Fruit fly (Drosophila melanogaster): Measurements from ENCODE around the gene trbd.
A peak's percentile ranks its signal among the peaks of the same experiment; 100 is the strongest.

Gene trbd

DNA sequence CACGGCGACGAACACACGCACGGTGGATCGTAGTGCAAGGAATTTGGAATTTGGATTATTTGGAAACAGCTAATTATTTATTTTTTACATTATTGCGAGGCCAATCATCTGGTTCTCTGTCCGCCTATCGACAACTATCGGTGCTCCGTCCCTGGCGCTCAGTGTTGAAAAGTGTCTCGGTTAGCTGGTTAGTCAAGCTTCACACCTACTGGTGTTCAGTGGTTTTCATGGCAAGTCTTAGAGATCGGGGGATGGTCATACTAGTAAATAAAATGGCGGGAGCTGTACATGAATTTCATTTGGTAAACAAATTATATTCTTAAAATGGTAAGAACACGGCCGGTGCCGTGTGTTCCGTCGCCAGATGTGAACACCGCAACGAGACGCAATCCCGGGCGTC is at the start of gene trbd, which contains the start of gene dmt:
Gene trbd (minus strand): TSS at position 152 of the 400 bp plus-strand sequence.
Gene dmt (plus strand): TSS at position 257 of the 400 bp plus-strand sequence.
- no peak for TF ChIP-seq CG17801 (GFP tag; optimal IDR thresholded peaks at IDR 0.05; ENCODE audit: partially characterized antibody)

DNA sequence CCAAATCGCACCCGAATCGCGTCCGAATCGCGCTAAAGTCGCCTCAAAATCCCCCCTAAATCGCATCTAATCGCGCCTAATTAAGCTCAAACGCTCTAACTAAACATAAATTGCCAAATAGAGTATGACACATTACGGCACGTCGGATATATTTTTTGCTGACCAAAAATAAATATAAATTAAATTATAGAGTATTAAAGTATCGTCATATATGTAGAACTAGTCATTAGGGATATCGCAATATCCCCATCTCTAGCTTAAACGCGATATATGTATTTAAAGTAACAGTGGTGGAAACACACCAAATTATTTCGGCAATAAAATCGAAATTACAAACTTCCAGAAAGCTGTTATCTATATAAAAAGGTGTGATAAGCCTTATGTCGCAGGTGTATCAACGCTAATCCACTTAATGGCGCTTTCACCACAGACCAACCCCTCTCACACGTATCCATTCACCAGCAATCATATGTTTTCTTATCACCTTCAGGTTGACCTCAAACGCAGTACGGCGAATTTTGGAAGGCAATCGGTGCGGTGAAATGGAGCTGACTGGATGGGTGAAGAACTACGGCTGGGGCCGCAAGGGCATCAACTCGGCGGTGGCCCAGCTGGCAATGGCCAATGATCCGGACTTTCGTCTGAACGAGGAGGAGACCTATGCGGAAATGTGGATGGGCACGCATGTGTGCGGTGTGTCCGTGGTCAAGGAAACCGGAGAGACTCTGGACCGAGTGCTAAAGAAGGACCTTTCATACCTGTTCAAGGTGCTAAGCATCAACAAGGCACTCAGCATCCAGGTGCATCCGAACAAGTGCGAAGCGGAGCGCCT is 48.7 kb upstream of the trbd start, which contains the start of gene Mpi:
Gene Mpi (plus strand): TSS at position 263 of the 832 bp plus-strand sequence.
- TF ChIP-seq CG17801 (GFP tag; optimal IDR thresholded peaks at IDR 0.05; ENCODE audit: partially characterized antibody) = peak; percentile 72

DNA sequence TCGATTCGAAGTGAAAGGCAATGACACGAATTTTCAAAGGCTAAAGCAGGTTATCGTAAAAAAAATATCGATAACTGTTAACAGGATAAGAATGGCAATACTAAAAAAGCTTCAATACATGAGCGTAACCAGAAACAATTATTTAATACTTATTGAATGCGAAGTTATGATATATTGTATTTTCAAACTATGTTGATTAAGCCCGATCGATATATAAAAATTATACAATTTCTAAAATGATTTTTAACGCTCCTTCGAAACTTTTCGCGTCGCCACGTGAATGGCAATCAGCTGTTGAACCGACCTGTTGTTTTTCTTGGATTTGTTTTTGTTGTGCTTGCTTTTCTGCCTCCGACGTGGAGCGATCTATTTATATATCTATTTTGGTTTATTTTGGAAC is 45.4 kb upstream of the trbd start, which contains the start of the genes Alg12 and Rpt3R:
Gene Alg12 (plus strand): TSS at position 305 of the 400 bp plus-strand sequence.
Gene Rpt3R (minus strand): TSS at position 324 of the 400 bp plus-strand sequence.
- TF ChIP-seq CG17801 (GFP tag; optimal IDR thresholded peaks at IDR 0.05; ENCODE audit: partially characterized antibody) = no peak

dm6 chr3R:9754487-9754886 is 43.6 kb upstream of the trbd start, which contains the start of gene Tti1:
Gene Tti1, minus strand, starts transcription at chr3R:9754686.
- no peak for TF ChIP-seq CG17801 (GFP tag; optimal IDR thresholded peaks at IDR 0.05; ENCODE audit: partially characterized antibody)

DNA sequence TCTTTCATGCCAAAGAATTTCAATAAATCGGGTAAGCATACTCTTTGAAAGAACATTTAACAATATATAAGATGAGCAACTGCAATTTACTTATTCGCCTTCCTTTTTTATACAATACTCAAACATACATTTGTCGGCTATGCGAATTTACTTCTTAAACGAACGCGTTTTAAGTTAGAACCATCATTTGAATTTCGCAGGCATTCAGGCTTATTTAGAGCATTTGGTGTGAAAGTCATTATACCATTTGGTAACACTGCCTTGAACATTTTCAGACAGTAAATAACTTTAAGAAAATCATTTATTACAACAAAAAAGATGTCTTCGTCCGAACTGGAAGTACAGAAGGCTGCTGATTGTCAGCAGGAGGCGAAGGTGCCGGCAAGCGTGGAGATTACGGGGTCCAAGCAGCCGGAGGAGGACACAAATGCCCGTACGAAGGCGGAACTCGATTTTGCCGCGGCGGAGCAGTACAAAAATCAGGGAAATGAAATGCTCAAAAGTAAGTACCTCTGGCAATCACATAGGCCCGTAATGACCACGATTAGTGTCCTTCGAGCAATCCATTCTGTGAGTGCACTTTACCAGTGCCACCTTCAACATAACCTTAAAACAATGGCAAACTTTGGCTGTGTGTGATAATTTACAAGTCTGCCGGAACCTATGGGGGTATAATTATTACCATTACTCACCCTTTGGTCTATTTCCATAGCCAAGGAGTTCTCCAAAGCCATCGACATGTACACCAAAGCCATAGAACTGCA is 37.2 kb upstream of the trbd start:
- no peak for TF ChIP-seq CG17801 (GFP tag; optimal IDR thresholded peaks at IDR 0.05; ENCODE audit: partially characterized antibody)

DNA sequence ATGACTTTTGCATAAGTTTGCCTTT is 36.9 kb upstream of the trbd start, which contains the start of gene PpD3:
Gene PpD3 (plus strand): TSS at position 1 of the 25 bp plus-strand sequence.
- TF ChIP-seq CG17801 (GFP tag; optimal IDR thresholded peaks at IDR 0.05; ENCODE audit: partially characterized antibody) = no peak

DNA sequence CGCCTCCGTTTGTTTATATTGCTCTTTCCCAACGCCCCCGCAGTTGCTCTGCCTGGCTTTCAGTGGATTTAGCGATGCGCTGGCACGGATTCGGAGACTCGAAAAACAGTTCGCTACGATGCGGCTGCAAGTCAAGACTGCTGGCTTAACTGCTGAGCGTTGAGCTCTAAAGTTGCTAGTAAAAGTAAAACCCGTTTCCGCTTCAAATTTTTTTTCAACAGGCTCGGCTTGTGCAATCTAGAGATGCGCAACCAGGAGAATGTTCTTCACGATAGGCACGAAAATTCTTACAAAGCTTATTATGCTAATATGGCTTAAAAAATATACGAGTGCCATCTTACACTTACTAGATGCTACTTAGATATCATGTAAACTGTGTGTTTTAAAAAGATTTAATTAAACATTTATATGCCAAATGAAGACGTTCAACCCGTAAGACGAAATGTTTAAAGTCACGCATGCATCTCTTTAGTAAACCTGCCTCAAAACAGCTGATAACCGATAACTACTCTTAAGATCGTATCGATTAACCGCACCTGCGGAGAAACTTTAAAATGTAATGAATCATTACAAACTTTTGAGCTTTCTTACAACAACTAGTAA is 36.5 kb upstream of the trbd start, which contains the start of gene CG12948:
Gene CG12948 (minus strand): TSS at position 473 of the 603 bp plus-strand sequence.
- TF ChIP-seq CG17801 (GFP tag; optimal IDR thresholded peaks at IDR 0.05; ENCODE audit: partially characterized antibody) = peak; percentile 80

DNA sequence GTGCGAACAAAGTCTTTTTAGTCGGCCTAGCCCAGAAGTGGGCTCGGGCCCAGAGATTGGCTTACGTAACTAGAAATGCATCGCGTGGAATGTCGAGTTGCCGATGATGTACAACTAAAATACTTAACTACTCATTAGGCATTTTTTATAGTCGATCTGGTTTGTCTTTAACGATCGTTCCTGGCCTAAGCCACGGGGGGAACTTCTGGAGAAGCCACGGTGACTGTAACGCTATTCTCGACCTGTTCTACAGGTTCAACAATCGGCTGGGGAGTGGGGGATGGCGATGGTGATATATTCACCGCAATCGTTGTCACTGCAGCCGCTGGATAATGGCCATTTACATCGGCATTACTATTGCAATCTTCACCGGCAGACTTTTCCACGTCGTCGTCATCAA is 35.4 kb upstream of the trbd start, which contains the start of gene CG34409:
Gene CG34409 (minus strand): TSS at position 101 of the 400 bp plus-strand sequence.
- no peak for TF ChIP-seq CG17801 (GFP tag; optimal IDR thresholded peaks at IDR 0.05; ENCODE audit: partially characterized antibody)

DNA sequence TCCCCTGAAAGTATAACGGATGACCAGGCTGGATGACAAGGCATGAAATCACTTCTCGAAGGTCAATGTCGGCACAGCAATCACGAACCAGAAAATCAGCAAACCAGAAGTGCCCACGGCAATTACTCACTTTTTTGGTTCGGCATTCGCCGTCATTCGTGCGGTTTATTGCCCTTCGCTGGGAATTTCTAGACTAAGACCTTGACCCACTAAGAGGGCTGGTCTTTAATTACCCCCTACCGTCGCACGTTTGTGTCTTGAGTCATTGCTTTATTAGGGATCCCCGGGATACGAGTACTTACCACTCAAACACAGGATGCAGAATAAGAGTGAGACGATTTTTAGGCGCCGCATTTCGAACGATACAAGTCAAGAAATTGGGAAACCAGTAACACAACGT is 34.6 kb upstream of the trbd start:
- TF ChIP-seq CG17801 (GFP tag; optimal IDR thresholded peaks at IDR 0.05; ENCODE audit: partially characterized antibody) = no peak

DNA sequence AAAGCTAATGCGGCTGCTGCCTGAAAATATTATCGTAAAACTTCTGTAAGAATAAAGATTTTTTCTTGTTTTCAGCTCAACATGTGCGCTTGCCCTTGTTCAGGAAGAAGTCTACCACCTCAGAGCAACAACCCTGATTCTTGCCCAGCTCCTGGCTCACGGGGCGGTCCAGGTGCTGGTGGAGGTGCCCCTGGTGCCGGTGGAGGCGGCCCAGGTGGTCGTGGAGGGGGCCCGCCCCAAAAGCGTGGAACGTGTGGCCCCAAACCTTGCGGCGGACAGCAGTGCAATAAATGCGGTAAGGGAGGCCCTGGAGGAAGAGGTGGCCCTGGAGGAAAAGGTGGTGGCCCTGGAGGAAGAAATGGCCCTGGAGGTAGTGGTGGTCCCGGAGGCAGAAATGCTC is 33.2 kb upstream of the trbd start:
- TF ChIP-seq CG17801 (GFP tag; optimal IDR thresholded peaks at IDR 0.05; ENCODE audit: partially characterized antibody) = no peak

DNA sequence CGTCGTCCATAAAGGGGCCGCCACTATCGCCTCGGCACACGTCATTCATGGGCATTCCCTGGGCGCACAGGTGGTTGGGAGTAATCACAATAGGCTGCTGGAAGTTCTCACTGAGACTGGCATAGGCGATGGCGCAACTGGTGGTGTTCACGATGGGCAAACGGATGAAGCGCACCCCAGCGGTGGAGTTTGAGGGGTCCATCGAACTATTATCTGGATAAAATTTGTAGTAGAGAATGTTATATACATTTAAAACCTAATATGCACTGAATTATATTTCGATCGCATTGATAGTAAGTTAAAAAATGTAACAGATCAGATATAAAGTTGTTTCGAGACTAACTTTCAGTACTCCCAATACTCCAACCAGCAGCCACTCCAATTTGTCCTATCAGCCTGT is 32.4 kb upstream of the trbd start, which contains the start of gene CG31415:
Gene CG31415 (plus strand): TSS at position 301 of the 400 bp plus-strand sequence.
- TF ChIP-seq CG17801 (GFP tag; optimal IDR thresholded peaks at IDR 0.05; ENCODE audit: partially characterized antibody) = no peak

DNA sequence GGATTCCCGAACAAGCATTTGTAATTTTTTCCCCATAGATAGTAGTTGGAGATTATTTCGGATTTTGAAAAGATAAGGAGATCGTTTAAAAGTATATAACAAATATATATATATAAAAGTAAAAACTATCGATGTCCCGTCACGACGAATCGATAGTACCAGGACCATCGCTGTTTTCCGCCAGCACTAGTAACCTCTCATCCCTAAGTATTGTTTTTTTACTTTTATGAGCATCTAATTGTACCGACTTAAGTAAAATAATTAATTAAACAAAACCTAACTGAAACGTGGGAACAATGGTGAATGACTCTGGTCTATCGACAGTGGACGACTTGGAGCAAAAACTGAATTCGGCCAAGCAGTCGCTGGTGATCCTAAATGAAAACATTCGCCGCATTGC is 29.9 kb upstream of the trbd start, which contains the start of gene Pnn:
Gene Pnn (plus strand): TSS at position 187 of the 400 bp plus-strand sequence.
- TF ChIP-seq CG17801 (GFP tag; optimal IDR thresholded peaks at IDR 0.05; ENCODE audit: partially characterized antibody) = peak; percentile 20

DNA sequence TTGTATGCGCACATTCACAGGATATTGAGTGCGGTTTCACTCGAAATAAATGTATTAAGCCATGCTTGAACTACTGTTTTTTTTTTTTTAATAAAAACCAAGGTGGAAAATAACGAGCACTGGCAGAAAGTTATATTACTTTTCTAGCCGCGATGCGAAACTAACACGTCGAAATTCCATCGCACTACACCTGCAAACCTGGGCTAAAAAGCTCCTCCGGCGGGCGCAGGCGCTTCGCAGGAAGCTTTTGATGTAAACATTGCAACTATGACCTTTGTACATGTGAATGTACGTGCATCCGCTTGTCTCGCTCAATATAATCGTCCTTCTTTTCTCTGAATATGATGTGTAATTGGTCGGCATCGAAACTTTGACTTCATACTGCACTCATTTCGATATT is 29.0 kb upstream of the trbd start, which contains the start of gene side-VII:
Gene side-VII (minus strand): TSS at position 187 of the 400 bp plus-strand sequence.
- TF ChIP-seq CG17801 (GFP tag; optimal IDR thresholded peaks at IDR 0.05; ENCODE audit: partially characterized antibody) = no peak

DNA sequence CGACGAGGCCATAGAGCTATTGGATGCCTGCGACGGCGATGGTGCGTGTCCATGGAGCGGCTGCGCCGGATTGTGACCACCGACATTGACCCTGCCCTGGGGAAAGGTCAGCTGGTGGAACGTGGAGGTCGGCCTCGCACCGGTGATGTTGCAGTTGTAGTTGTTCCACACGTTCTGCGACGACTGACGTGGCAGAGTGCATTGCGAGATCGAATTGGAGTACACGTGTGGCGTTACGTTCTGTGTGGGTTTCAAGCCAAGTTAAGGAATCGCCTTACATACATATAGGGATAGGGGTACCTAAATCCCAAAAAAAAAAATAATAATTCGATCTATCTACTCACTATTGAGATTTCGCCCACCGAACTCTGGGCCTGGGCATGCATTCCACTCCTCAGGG is 24.3 kb upstream of the trbd start:
- TF ChIP-seq CG17801 (GFP tag; optimal IDR thresholded peaks at IDR 0.05; ENCODE audit: partially characterized antibody) = no peak

dm6 chr3R:9733150-9733549 is 22.3 kb upstream of the trbd start, which contains the start of gene alphaTub85E:
Gene alphaTub85E, minus strand, starts transcription at chr3R:9733250.
- no peak for TF ChIP-seq CG17801 (GFP tag; optimal IDR thresholded peaks at IDR 0.05; ENCODE audit: partially characterized antibody)
